Fruit fly (Drosophila melanogaster): ENCODE results near the gene CG10565.

CG10565 gene

dm6 chr3L:21172527-21173253 lies 36.5 kb upstream of the CG10565 start, which contains the start of the genes chb and AsnS (continued):
- peak; percentile 59 for TF ChIP-seq CG10462 (GFP tag; optimal IDR thresholded peaks at IDR 0.05)
- no peak for TF ChIP-seq stwl (tag; optimal IDR thresholded peaks at IDR 0.05)
- TF ChIP-seq dmrt99B (tag; optimal IDR thresholded peaks at IDR 0.05) = peak; percentile 92
- TF ChIP-seq CG9609 (GFP tag; optimal IDR thresholded peaks at IDR 0.05) = peak; percentile 61
- TF ChIP-seq CG12942 (GFP tag; optimal IDR thresholded peaks at IDR 0.05) = peak; percentile 68
- TF ChIP-seq CG8478 (optimal IDR thresholded peaks at IDR 0.05) = no peak
- TF ChIP-seq chif (GFP tag; optimal IDR thresholded peaks at IDR 0.05) = peak; percentile 64 to 72
- TF ChIP-seq lilli (GFP tag; optimal IDR thresholded peaks at IDR 0.05) = peak; percentile 85
- TF ChIP-seq usp (GFP tag; optimal IDR thresholded peaks at IDR 0.05) = no peak
- peak; percentile 75 for TF ChIP-seq Rx (GFP tag; IDR thresholded peaks at IDR 0.05)
- peak; percentile 53 for TF ChIP-seq Doc2 (GFP tag; IDR thresholded peaks at IDR 0.05)
- no peak for TF ChIP-seq CG14860 (GFP tag; IDR thresholded peaks at IDR 0.05; ENCODE audit: partially characterized antibody)
- peak in 1 of 3 experiments; percentile 63 for TF ChIP-seq lola (GFP tag; optimal IDR thresholded peaks at IDR 0.05)
- peak; percentile 73 for TF ChIP-seq CG18476 (GFP tag; optimal IDR thresholded peaks at IDR 0.05)
- peak; percentile 81 for TF ChIP-seq Vsx1 (GFP tag; optimal IDR thresholded peaks at IDR 0.05)

- TF ChIP-seq esg (GFP tag; conservative IDR thresholded peaks at IDR 0.05) (peak; percentile 71), abd-A (tag; optimal IDR thresholded peaks at IDR 0.05) (peak; percentile 88), Hr39 (optimal IDR thresholded peaks at IDR 0.05) (no peak), CG7839 (tag; optimal IDR thresholded peaks at IDR 0.05) (peak; percentile 90), CoRest (tag; optimal IDR thresholded peaks at IDR 0.05) (peak; percentile 78), her (GFP tag; optimal IDR thresholded peaks at IDR 0.05) (peak; percentile 93), CG3995 (GFP tag; optimal IDR thresholded peaks at IDR 0.05) (peak; percentile 75), zen (tag; optimal IDR thresholded peaks at IDR 0.05) (peak; percentile 39), salm (tag; optimal IDR thresholded peaks at IDR 0.05) (peak; percentile 69), CG10431 (GFP tag; optimal IDR thresholded peaks at IDR 0.05) (no peak), luna (GFP tag; optimal IDR thresholded peaks at IDR 0.05) (peak; percentile 88), dimm (GFP tag; IDR thresholded peaks at IDR 0.05) (0 out of 2 replicates have a peak, but pooled peaks have one; percentile 36), fd102C (GFP tag; optimal IDR thresholded peaks at IDR 0.05) (no peak), CG1233 (GFP tag; optimal IDR thresholded peaks at IDR 0.05) (peak; percentile 86), pnt (GFP tag; optimal IDR thresholded peaks at IDR 0.05) (peak; percentile 86), exex (tag; optimal IDR thresholded peaks at IDR 0.05) (peak; percentile 72), CG7556 (GFP tag; optimal IDR thresholded peaks at IDR 0.05) (peak; percentile 27), CG14014 (GFP tag; IDR thresholded peaks at IDR 0.05) (peak; percentile 89), grau (tag; optimal IDR thresholded peaks at IDR 0.05) (peak; percentile 83), CkIIα-i1 (GFP tag; IDR thresholded peaks at IDR 0.05) (peak; percentile 35; the same call in 1 of the 2 replicates), crp (GFP tag; optimal IDR thresholded peaks at IDR 0.05) (no peak), CG7271 (tag; optimal IDR thresholded peaks at IDR 0.05) (peak; percentile 37), Six4 (GFP tag; optimal IDR thresholded peaks at IDR 0.05) (peak; percentile 61), knrl (GFP tag; IDR thresholded peaks at IDR 0.05; ENCODE audit: partially characterized antibody) (peak; percentile 66), CG13424 (tag; optimal IDR thresholded peaks at IDR 0.05) (peak; percentile 87), CG12942 (GFP tag; optimal IDR thresholded peaks at IDR 0.05) (peak; percentile 83), CG18599 (GFP tag; optimal IDR thresholded peaks at IDR 0.05) (peak; percentile 96), ash1 (GFP tag; optimal IDR thresholded peaks at IDR 0.05) (peak; percentile 87), tll (GFP tag; optimal IDR thresholded peaks at IDR 0.05) (no peak), MTF-1 (GFP tag; optimal IDR thresholded peaks at IDR 0.05; ENCODE audit: borderline replicate concordance) (peak; percentile 83), CG2875 (GFP tag; optimal IDR thresholded peaks at IDR 0.05) (peak; percentile 56), CG4328 (GFP tag; optimal IDR thresholded peaks at IDR 0.05) (peak; percentile 90), C15 (GFP tag; IDR thresholded peaks at IDR 0.05) (peak; percentile 74; the same call in 2 of the 3 replicates), CG11696 (GFP tag; IDR thresholded peaks at IDR 0.05) (0 out of 2 replicates have a peak, but pooled peaks have one; percentile 47)
Measured at dm6 chr3L:21171905-21172304, 35.8 kb upstream of the CG10565 start, which contains the start of gene Ac78C. Gene Ac78C (minus strand): TSS chr3L:21171930.

Measured in whole organism, embryonic.